Worm (Caenorhabditis elegans) whole organism, L1 larva: ENCODE results near the gene rol-8.

Source experiments
- C34B4.2 ChIP-seq: sonication (generic microtip); optimal IDR thresholded peaks from 2 replicates; lab custom pipeline; 2017; ENCODE audit warnings: mild to moderate bottlenecking, missing genetic modification characterization, missing compliant biosample characterization
- ama-1 ChIP-seq: fragments of 150-350 bp; optimal IDR thresholded peaks from 2 replicates; lab custom pipeline; 2014
- dpl-1 ChIP-seq, 3 experiments: fragments of 150-350 bp in 2 of 3; sonication (generic microtip) in 1 of 3; optimal IDR thresholded peaks; 2 replicates each; lab custom pipeline; 2014 to 2017; ENCODE audit warnings: missing biosample characterization in 3 of 3, missing genetic modification characterization in 3 of 3, missing genetic modification reagents in 3 of 3
- lin-13 ChIP-seq: fragments of 150-350 bp; optimal IDR thresholded peaks from 2 replicates; lab custom pipeline; 2014; ENCODE audit warnings: missing biosample characterization, missing genetic modification reagents, missing genetic modification characterization
- lin-39 ChIP-seq: fragments of 150-350 bp; optimal IDR thresholded peaks from 2 replicates; lab custom pipeline; 2014; ENCODE audit warnings: missing biosample characterization, missing genetic modification reagents, missing genetic modification characterization
- mef-2 ChIP-seq: fragments of 150-350 bp; optimal IDR thresholded peaks from 2 replicates; lab custom pipeline; 2014; ENCODE audit warnings: missing biosample characterization, missing genetic modification characterization
- nhr-11 ChIP-seq: fragments of 150-350 bp; optimal IDR thresholded peaks from 2 replicates; lab custom pipeline; 2014; ENCODE audit warnings: missing biosample characterization, missing genetic modification characterization
- nhr-237 ChIP-seq: fragments of 150-350 bp; optimal IDR thresholded peaks from 2 replicates; lab custom pipeline; 2014; ENCODE audit warnings: missing biosample characterization, missing genetic modification characterization
- nhr-77 ChIP-seq: fragments of 150-350 bp; optimal IDR thresholded peaks from 2 replicates; lab custom pipeline; 2014; ENCODE audit warnings: missing biosample characterization, missing genetic modification characterization
- skn-1 ChIP-seq: fragments of 150-350 bp; optimal IDR thresholded peaks from 2 replicates; lab custom pipeline; 2014; ENCODE audit warnings: missing biosample characterization, missing genetic modification characterization
- unc-62 ChIP-seq: fragments of 150-350 bp; optimal IDR thresholded peaks from 2 replicates; lab custom pipeline; 2014; ENCODE audit warnings: missing biosample characterization, missing genetic modification reagents, missing genetic modification characterization
- ztf-11 ChIP-seq, 2 experiments: sonication (generic microtip); optimal IDR thresholded peaks; 2 replicates each; lab custom pipeline; 2016 to 2017; ENCODE audit warnings: missing genetic modification characterization in 2 of 2, missing biosample characterization in 1 of 2, missing compliant biosample characterization in 1 of 2

ce11 chrII:7562616-7563015, 18.7 kb downstream of the rol-8 start:
- TF ChIP-seq ztf-11 (tag; optimal IDR thresholded peaks at IDR 0.05; lab: Kevin White, UChicago): no peak
- TF ChIP-seq nhr-77 (tag; lab: Kevin White, UChicago): no peak
- no peak for TF ChIP-seq nhr-11 (tag; lab: Kevin White, UChicago)
- TF ChIP-seq dpl-1 (GFP tag; optimal IDR thresholded peaks at IDR 0.05; lab: Kevin White, UChicago): no peak
- no peak for TF ChIP-seq C34B4.2 (tag; lab: Kevin White, UChicago)
- no peak for TF ChIP-seq skn-1 (tag; lab: Kevin White, UChicago)
- TF ChIP-seq unc-62: no peak
- TF ChIP-seq mef-2: no peak
- no peak for TF ChIP-seq ama-1 (lab: Kevin White, UChicago)
- no peak for TF ChIP-seq nhr-237 (tag; lab: Kevin White, UChicago)
- no peak for TF ChIP-seq lin-13 (GFP tag; lab: Kevin White, UChicago)
- TF ChIP-seq lin-39: no peak
